Fruit fly (Drosophila melanogaster): ENCODE measurements around the gene hb.
A peak's percentile ranks its signal among the peaks of the same experiment; 100 is the strongest.

Gene hb

DNA sequence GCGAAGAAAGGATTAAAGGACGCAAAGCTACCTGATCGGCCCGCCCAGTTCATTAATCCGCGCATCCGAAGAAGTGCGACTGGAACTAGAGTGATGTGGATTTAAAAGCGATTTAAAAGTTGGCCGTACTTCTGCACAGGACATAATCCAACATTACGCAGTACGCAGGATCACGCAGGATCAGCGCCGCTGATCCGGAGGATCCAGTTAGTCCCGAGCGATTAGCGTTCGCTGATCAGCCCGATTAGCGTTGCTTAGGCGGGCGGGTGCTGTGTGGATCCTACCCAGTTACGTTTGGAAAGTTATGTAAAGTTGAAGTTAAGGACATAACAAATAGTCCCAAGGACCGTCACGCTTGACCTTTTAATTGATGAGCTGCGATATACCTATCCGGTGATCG, 1.6 kb upstream of the hb start:
- TF ChIP-seq Bteb2 (GFP tag; optimal IDR thresholded peaks at IDR 0.05) = no peak
- no peak for TF ChIP-seq Sox100B (GFP tag; optimal IDR thresholded peaks at IDR 0.05)
- TF ChIP-seq zen (tag; optimal IDR thresholded peaks at IDR 0.05) = peak; percentile 76
- no peak for TF ChIP-seq hb (GFP tag; IDR thresholded peaks at IDR 0.05; ENCODE audit: partially characterized antibody)
- no peak for TF ChIP-seq CG17385 (GFP tag; optimal IDR thresholded peaks at IDR 0.05)
- TF ChIP-seq CG12155 (GFP tag; optimal IDR thresholded peaks at IDR 0.05) = no peak
- TF ChIP-seq tll (GFP tag; optimal IDR thresholded peaks at IDR 0.05) = peak in 1 of 2 experiments; percentile 93
- peak; percentile 88 for TF ChIP-seq CG15479 (GFP tag; optimal IDR thresholded peaks at IDR 0.05)
- TF ChIP-seq Eip74EF (GFP tag; optimal IDR thresholded peaks at IDR 0.05) = no peak
- TF ChIP-seq CG33213 (GFP tag; optimal IDR thresholded peaks at IDR 0.05) = no peak
- no peak for TF ChIP-seq CG17612 (GFP tag; IDR thresholded peaks at IDR 0.05)
- TF ChIP-seq pan (optimal IDR thresholded peaks at IDR 0.05) = no peak
- no peak for TF ChIP-seq pan (GFP tag; optimal IDR thresholded peaks at IDR 0.05 in 1 of 2, IDR thresholded peaks at IDR 0.05 in 1 of 2)
- TF ChIP-seq nau (GFP tag; optimal IDR thresholded peaks at IDR 0.05) = no peak
- TF ChIP-seq usp (GFP tag; optimal IDR thresholded peaks at IDR 0.05) = no peak
- no peak for TF ChIP-seq CG12299 (tag; optimal IDR thresholded peaks at IDR 0.05)
- TF ChIP-seq Camta (GFP tag; optimal IDR thresholded peaks at IDR 0.05) = no peak
- no peak for TF ChIP-seq CG11504 (tag; optimal IDR thresholded peaks at IDR 0.05)
- TF ChIP-seq dati (GFP tag; IDR thresholded peaks at IDR 0.05) = no peak
- TF ChIP-seq Meics (GFP tag; optimal IDR thresholded peaks at IDR 0.05) = no peak
- TF ChIP-seq CG4360 (GFP tag; IDR thresholded peaks at IDR 0.05) = no peak

DNA sequence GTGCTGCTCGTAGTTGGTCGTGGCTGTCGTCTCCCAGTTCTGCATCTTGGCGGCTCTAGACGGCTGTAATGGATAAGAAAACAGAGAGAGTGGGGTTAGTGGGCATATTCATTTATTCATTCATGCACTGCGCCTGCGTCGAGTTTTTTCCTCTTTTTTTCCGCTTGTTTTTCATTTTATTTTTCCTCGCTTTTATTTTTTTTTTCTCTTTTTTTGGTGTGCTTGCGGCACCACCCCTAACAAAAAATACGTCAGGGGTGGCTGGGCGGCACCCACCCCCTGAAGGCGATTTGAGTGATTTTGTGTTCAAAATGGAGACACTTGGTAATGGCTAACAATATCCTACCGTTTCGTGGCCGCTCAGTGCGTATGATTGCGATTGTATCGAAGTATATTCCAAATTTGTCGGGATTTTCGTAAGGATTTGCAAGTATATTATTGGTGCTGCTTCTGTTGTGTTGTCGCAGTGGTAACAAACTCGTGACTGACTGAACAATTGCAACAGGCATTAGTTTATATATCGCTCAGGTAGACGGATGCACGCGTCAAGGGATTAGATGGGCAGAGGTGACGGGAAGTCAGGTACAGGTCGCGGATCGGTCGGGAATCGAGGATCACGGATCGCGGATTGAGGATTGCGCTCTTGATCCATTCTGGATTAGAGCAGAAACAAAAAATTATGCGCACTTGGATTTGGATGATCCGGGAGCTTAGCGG, 3.4 kb downstream of the hb start:
- TF ChIP-seq Drgx (GFP tag; IDR thresholded peaks at IDR 0.05) = peak; percentile 94
- no peak for TF ChIP-seq trh (GFP tag; optimal IDR thresholded peaks at IDR 0.05)
- TF ChIP-seq CG16779 (GFP tag; IDR thresholded peaks at IDR 0.05) = no peak
- TF ChIP-seq wdn (GFP tag; IDR thresholded peaks at IDR 0.05) = peak; percentile 47; the same call in 1 of the 2 replicates
- peak; percentile 21 for TF ChIP-seq CG6813 (GFP tag; optimal IDR thresholded peaks at IDR 0.05)
- TF ChIP-seq CG6654 (GFP tag; optimal IDR thresholded peaks at IDR 0.05) = no peak
- TF ChIP-seq Hand (GFP tag; optimal IDR thresholded peaks at IDR 0.05) = peak; percentile 91
- TF ChIP-seq CG15011 (GFP tag; optimal IDR thresholded peaks at IDR 0.05) = peak; percentile 2
- no peak for TF ChIP-seq lola (GFP tag; optimal IDR thresholded peaks at IDR 0.05)
- TF ChIP-seq HHEX (GFP tag; optimal IDR thresholded peaks at IDR 0.05) = peak; percentile 32
- no peak for TF ChIP-seq CG1602 (GFP tag; optimal IDR thresholded peaks at IDR 0.05)
- peak; percentile 33 for TF ChIP-seq pfk (GFP tag; optimal IDR thresholded peaks at IDR 0.05)
- TF ChIP-seq CG17568 (GFP tag; optimal IDR thresholded peaks at IDR 0.05) = peak; percentile 44
- TF ChIP-seq nom (GFP tag; optimal IDR thresholded peaks at IDR 0.05) = peak; percentile 96
- TF ChIP-seq CG34376 (GFP tag; optimal IDR thresholded peaks at IDR 0.05) = peak; percentile 95
- 0 out of 2 replicates have a peak, but pooled peaks have one; percentile 17 for TF ChIP-seq sens-2 (GFP tag; IDR thresholded peaks at IDR 0.05)
- TF ChIP-seq CG6854 (GFP tag; optimal IDR thresholded peaks at IDR 0.05) = peak; percentile 77
- peak; percentile 66 for TF ChIP-seq Nf-YB (GFP tag; optimal IDR thresholded peaks at IDR 0.05)
- peak; percentile 55 for TF ChIP-seq odd (GFP tag; optimal IDR thresholded peaks at IDR 0.05)
- peak; percentile 56 for TF ChIP-seq Ets65A (GFP tag)
- TF ChIP-seq CG2875 (GFP tag; optimal IDR thresholded peaks at IDR 0.05) = no peak
- TF ChIP-seq CG15479 (GFP tag; optimal IDR thresholded peaks at IDR 0.05) = peak; percentile 58
- no peak for TF ChIP-seq CG10462 (GFP tag; optimal IDR thresholded peaks at IDR 0.05)
- peak; percentile 14; the same call in 1 of the 2 replicates for TF ChIP-seq onecut (GFP tag; IDR thresholded peaks at IDR 0.05)
- TF ChIP-seq CG13296 (GFP tag; optimal IDR thresholded peaks at IDR 0.05) = peak; percentile 80
- TF ChIP-seq sqz (GFP tag; optimal IDR thresholded peaks at IDR 0.05) = peak; percentile 93
- peak; percentile 84 for TF ChIP-seq CG17359 (tag; optimal IDR thresholded peaks at IDR 0.05)
- TF ChIP-seq vnd (GFP tag; IDR thresholded peaks at IDR 0.05; ENCODE audit: partially characterized antibody) = no peak

Data from whole organism, embryonic.